Fruit fly (Drosophila melanogaster) whole organism, prepupa: ENCODE results near the gene Ugt316A1.
A peak's percentile ranks its signal among the peaks of the same experiment; 100 is the strongest.

ENCODE experiments used
- CG10669 ChIP-seq: fragments of 200-800 bp; sonication (Bioruptor generic); optimal IDR thresholded peaks from 3 replicates; lab custom pipeline; 2018; ENCODE audit warnings: missing biosample characterization, mild to moderate bottlenecking, missing genetic modification characterization, moderate library complexity
- CG11294 ChIP-seq: fragments of 200-800 bp; sonication (Bioruptor generic); IDR thresholded peaks from 2 replicates; pipeline ENCODE4 v1.3.6; 2022; ENCODE audit warnings: missing biosample characterization, missing genetic modification characterization
- CG11902 ChIP-seq: fragments of 200-800 bp; sonication (Bioruptor generic); optimal IDR thresholded peaks from 3 replicates; lab custom pipeline; 2016; ENCODE audit warnings: missing biosample characterization, missing genetic modification characterization
- CG15336 ChIP-seq: fragments of 200-800 bp; sonication (Bioruptor generic); IDR thresholded peaks from 2 replicates; pipeline ENCODE4 v1.3.6; 2022; ENCODE audit warnings: missing biosample characterization, missing genetic modification characterization
- CG1621 ChIP-seq: fragments of 200-800 bp; sonication (Bioruptor generic); optimal IDR thresholded peaks from 3 replicates; lab custom pipeline; 2018; ENCODE audit warnings: missing biosample characterization, mild to moderate bottlenecking, missing genetic modification characterization
- CG16779 ChIP-seq: fragments of 200-800 bp; sonication (Bioruptor generic); optimal IDR thresholded peaks from 3 replicates; lab custom pipeline; 2017; ENCODE audit warnings: missing biosample characterization, mild to moderate bottlenecking, missing genetic modification characterization
- CG31627 ChIP-seq: fragments of 200-800 bp; sonication (Bioruptor generic); optimal IDR thresholded peaks from 3 replicates; lab custom pipeline; 2016; ENCODE audit warnings: missing biosample characterization, missing genetic modification characterization
- CG32006 ChIP-seq: fragments of 200-800 bp; sonication (Bioruptor generic); optimal IDR thresholded peaks from 3 replicates; lab custom pipeline; 2017; ENCODE audit warnings: missing biosample characterization, mild to moderate bottlenecking, missing genetic modification characterization
- CG34406 ChIP-seq: fragments of 200-800 bp; sonication (Bioruptor generic); optimal IDR thresholded peaks from 3 replicates; lab custom pipeline; 2016; ENCODE audit warnings: missing biosample characterization, missing genetic modification characterization
- CG3919 ChIP-seq: fragments of 200-800 bp; sonication (Bioruptor generic); optimal IDR thresholded peaks from 3 replicates; lab custom pipeline; 2016; ENCODE audit warnings: missing biosample characterization, missing genetic modification characterization
- CG6163 ChIP-seq: fragments of 200-800 bp; sonication (Bioruptor generic); IDR thresholded peaks from 3 replicates; pipeline ENCODE4 v1.3.6; 2022; ENCODE audit warnings: missing biosample characterization, missing genetic modification characterization
- CG6276 ChIP-seq: fragments of 200-800 bp; sonication (Bioruptor generic); optimal IDR thresholded peaks from 2 replicates; lab custom pipeline; 2017; ENCODE audit warnings: missing biosample characterization, mild to moderate bottlenecking, missing genetic modification characterization
- CG6808 ChIP-seq: fragments of 200-800 bp; sonication (Bioruptor generic); optimal IDR thresholded peaks from 3 replicates; lab custom pipeline; 2017; ENCODE audit warnings: missing biosample characterization, missing genetic modification characterization, mild to moderate bottlenecking, moderate library complexity, missing genetic modification reagents
- CG6854 ChIP-seq: fragments of 200-800 bp; sonication (Bioruptor generic); optimal IDR thresholded peaks from 2 replicates; lab custom pipeline; 2017; ENCODE audit warnings: missing biosample characterization, mild to moderate bottlenecking, missing genetic modification characterization
- CG7368 ChIP-seq: fragments of 200-800 bp; sonication (Bioruptor generic); optimal IDR thresholded peaks from 3 replicates; lab custom pipeline; 2016; ENCODE audit warnings: missing biosample characterization, missing genetic modification characterization
- CG8119 ChIP-seq: fragments of 200-800 bp; sonication (Bioruptor generic); IDR thresholded peaks from 3 replicates; pipeline ENCODE4 v1.3.6; 2022; ENCODE audit warnings: missing biosample characterization, missing genetic modification characterization
- CG8319 ChIP-seq: fragments of 200-800 bp; sonication (Bioruptor generic); optimal IDR thresholded peaks from 3 replicates; lab custom pipeline; 2016; ENCODE audit warnings: missing biosample characterization, missing genetic modification characterization
- CG8632 ChIP-seq: fragments of 200-800 bp; sonication (Bioruptor generic); optimal IDR thresholded peaks from 3 replicates; lab custom pipeline; 2016; ENCODE audit warnings: missing biosample characterization, missing genetic modification characterization
- CG9139 ChIP-seq: fragments of 200-800 bp; sonication (Bioruptor generic); optimal IDR thresholded peaks from 3 replicates; lab custom pipeline; 2017; ENCODE audit warnings: missing biosample characterization, mild to moderate bottlenecking, missing genetic modification characterization
- Eip75B ChIP-seq: fragments of 200-800 bp; sonication (Bioruptor generic); optimal IDR thresholded peaks from 3 replicates; lab custom pipeline; 2016; ENCODE audit warnings: missing biosample characterization, missing genetic modification characterization
- Eip78C ChIP-seq: fragments of 200-800 bp; sonication (Bioruptor generic); peaks from one replicate; lab custom pipeline; 2016; ENCODE audit warnings: missing biosample characterization, missing genetic modification characterization
- Eip93F ChIP-seq: fragments of 200-800 bp; sonication (Bioruptor generic); optimal IDR thresholded peaks from 2 replicates; lab custom pipeline; 2016; ENCODE audit warnings: missing biosample characterization, mild to moderate bottlenecking, missing genetic modification characterization
- Ets21C ChIP-seq: fragments of 200-800 bp; sonication (Bioruptor generic); optimal IDR thresholded peaks from 3 replicates; lab custom pipeline; 2016; ENCODE audit warnings: missing biosample characterization, missing genetic modification characterization
- Ets96B ChIP-seq: fragments of 200-800 bp; optimal IDR thresholded peaks from 2 replicates; lab custom pipeline; 2019; ENCODE audit warnings: missing biosample characterization, mild to moderate bottlenecking, missing genetic modification characterization, moderate library complexity
- Gug ChIP-seq: fragments of 200-800 bp; sonication (Bioruptor generic); IDR thresholded peaks from 2 replicates; pipeline ENCODE4 v1.3.6; 2022; ENCODE audit warnings: missing biosample characterization, missing genetic modification characterization
- Hr38 ChIP-seq: sonication (Bioruptor generic); optimal IDR thresholded peaks from 2 replicates; lab custom pipeline; 2016; ENCODE audit warnings: missing biosample characterization, missing genetic modification characterization
- Hr39 ChIP-seq: fragments of 200-800 bp; sonication (Bioruptor generic); optimal IDR thresholded peaks from 2 replicates; lab custom pipeline; 2016; ENCODE audit warnings: missing biosample characterization, missing genetic modification characterization
- Hr4 ChIP-seq: fragments of 200-800 bp; sonication (Bioruptor generic); optimal IDR thresholded peaks from 3 replicates; lab custom pipeline; 2016; ENCODE audit warnings: missing biosample characterization, missing genetic modification characterization
- Lpt ChIP-seq: fragments of 200-800 bp; sonication (Bioruptor generic); optimal IDR thresholded peaks from 3 replicates; lab custom pipeline; 2016; ENCODE audit warnings: missing biosample characterization, missing genetic modification characterization
- Met ChIP-seq: fragments of 200-800 bp; sonication (Bioruptor generic); optimal IDR thresholded peaks from 3 replicates; lab custom pipeline; 2016; ENCODE audit warnings: missing biosample characterization, missing genetic modification characterization
- OdsH ChIP-seq: fragments of 200-800 bp; sonication (Bioruptor generic); optimal IDR thresholded peaks from 3 replicates; lab custom pipeline; 2016; ENCODE audit warnings: missing biosample characterization, missing genetic modification characterization
- Sox102F ChIP-seq: fragments of 200-800 bp; sonication (Bioruptor generic); optimal IDR thresholded peaks from 2 replicates; lab custom pipeline; 2016; ENCODE audit warnings: missing biosample characterization, mild to moderate bottlenecking, missing genetic modification characterization
- achi ChIP-seq: fragments of 200-800 bp; sonication (Bioruptor generic); optimal IDR thresholded peaks from 3 replicates; lab custom pipeline; 2016; ENCODE audit warnings: missing biosample characterization, missing genetic modification characterization
- acj6 ChIP-seq: fragments of 200-800 bp; sonication (Bioruptor generic); optimal IDR thresholded peaks from 3 replicates; lab custom pipeline; 2016; ENCODE audit warnings: missing biosample characterization, missing genetic modification characterization
- dac ChIP-seq: fragments of 200-800 bp; sonication (Bioruptor generic); optimal IDR thresholded peaks from 2 replicates; lab custom pipeline; 2017; ENCODE audit warnings: missing biosample characterization, mild to moderate bottlenecking, missing genetic modification characterization
- eg ChIP-seq: fragments of 200-800 bp; sonication (Bioruptor generic); IDR thresholded peaks from 3 replicates; pipeline ENCODE4 v1.3.6; 2022; ENCODE audit warnings: missing biosample characterization, missing genetic modification characterization
- fd59A ChIP-seq: fragments of 200-800 bp; sonication (Bioruptor generic); optimal IDR thresholded peaks from 2 replicates; lab custom pipeline; 2017; ENCODE audit warnings: missing biosample characterization, mild to moderate bottlenecking, missing genetic modification characterization, missing genetic modification reagents
- fd85E ChIP-seq: fragments of 200-800 bp; sonication (Bioruptor generic); optimal IDR thresholded peaks from 3 replicates; lab custom pipeline; 2016; ENCODE audit warnings: missing biosample characterization, missing genetic modification characterization
- fkh ChIP-seq: fragments of 200-800 bp; sonication (Bioruptor generic); optimal IDR thresholded peaks from 3 replicates; lab custom pipeline; 2017; ENCODE audit warnings: missing biosample characterization, mild to moderate bottlenecking, missing genetic modification characterization, moderate library complexity
- net ChIP-seq: fragments of 200-800 bp; sonication (Bioruptor generic); optimal IDR thresholded peaks from 3 replicates; lab custom pipeline; 2016; ENCODE audit warnings: missing biosample characterization, missing genetic modification characterization
- salr ChIP-seq, 2 experiments: fragments of 200-800 bp; sonication (Bioruptor generic); optimal IDR thresholded peaks; 3 replicates each; lab custom pipeline; 2016 to 2018; ENCODE audit warnings: missing biosample characterization in 2 of 2, missing genetic modification characterization in 2 of 2, mild to moderate bottlenecking in 1 of 2
- spab ChIP-seq: fragments of 200-800 bp; sonication (Bioruptor generic); optimal IDR thresholded peaks from 2 replicates; lab custom pipeline; 2017; ENCODE audit warnings: missing biosample characterization, mild to moderate bottlenecking, missing genetic modification characterization, missing genetic modification reagents
- ss ChIP-seq, 2 experiments: fragments of 200-800 bp; sonication (Bioruptor generic); optimal IDR thresholded peaks; 2 replicates in 1 of 2; 3 replicates in 1 of 2; lab custom pipeline; 2017 to 2018; ENCODE audit warnings: mild to moderate bottlenecking in 2 of 2, missing biosample characterization in 2 of 2, missing genetic modification characterization in 2 of 2, moderate library complexity in 1 of 2
- svp ChIP-seq: fragments of 200-800 bp; sonication (Bioruptor generic); peaks from one replicate; lab custom pipeline; 2016; ENCODE audit warnings: missing biosample characterization, missing genetic modification characterization

The Ugt316A1 gene

DNA sequence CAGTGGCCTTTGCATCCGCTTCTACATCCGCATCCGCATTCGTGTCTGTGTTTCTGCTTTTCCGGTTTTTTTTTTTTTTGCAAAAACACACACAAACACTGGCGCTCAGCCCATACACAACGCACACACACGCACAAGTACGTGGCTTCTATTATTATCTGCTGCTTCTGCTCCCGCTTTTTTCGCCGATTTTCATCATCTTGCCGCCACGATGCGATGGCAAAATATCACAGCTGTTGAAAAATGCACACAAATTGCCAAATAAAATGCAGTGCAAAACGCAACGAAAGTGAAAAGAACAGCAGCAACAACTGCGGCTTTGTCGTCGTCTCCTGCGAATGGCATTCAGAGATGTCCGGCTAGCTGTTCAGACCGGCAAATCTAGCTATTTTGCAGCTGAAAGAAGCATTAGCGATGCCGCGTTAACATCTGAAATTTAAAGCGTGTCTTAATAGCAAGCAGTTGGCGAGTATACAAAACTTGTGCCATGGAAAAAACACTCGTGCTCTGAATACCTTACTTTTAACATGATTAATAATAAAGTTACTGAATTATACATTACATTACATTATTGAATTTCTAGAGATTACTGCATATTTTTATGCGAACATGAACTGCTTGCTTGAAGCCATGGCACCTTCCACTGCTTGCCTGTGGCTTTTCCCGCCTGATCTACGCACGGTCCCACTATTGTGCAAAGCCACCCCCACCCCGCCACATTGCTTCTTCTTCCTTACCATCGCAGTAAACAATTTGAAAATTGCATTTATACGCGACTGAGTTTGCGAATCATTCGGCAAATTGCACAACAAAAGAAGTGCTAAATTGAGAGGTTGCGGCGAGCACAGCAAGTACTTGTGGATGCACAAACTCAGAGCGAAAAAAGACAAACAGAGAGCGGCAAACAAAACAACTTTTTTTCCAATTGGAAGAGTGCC lies at the start of gene Ugt316A1, which contains the start of gene Sfxn2 (continued):
- TF ChIP-seq CG10669 (GFP tag; lab: Kevin White, UChicago) (peak; percentile 37), Eip78C (GFP tag; lab: Kevin White, UChicago) (peak; percentile 68), CG32006 (GFP tag; lab: Kevin White, UChicago) (no peak), spab (GFP tag; lab: Kevin White, UChicago) (no peak), CG11294 (no peak), Hr4 (peak; percentile 30), CG9139 (peak; percentile 56), Lpt (GFP tag; lab: Kevin White, UChicago) (peak; percentile 11), Eip93F (GFP tag; lab: Kevin White, UChicago) (peak; percentile 72), CG11902 (no peak), CG3919 (GFP tag; lab: Kevin White, UChicago) (peak; percentile 52)

DNA sequence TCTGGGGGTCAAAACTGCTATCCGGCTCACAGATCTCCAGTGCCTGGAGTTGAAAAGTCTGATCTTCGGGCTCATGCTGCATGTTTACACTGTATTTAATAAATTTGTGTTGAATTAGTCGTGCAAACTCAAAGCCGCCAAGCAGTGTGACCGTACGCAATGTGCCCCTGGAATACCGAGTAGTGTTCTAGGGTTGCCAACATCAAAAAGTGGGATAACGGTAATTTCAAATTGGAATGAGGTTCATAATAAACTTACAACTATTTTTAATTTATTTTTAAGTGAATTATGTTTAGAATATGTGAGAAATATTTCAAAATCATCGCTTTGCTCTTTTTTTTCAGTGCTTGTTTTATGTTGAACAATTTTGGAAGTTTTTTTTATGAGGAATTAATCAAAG lies 37.6 kb upstream of the Ugt316A1 start, which contains the start of gene Gem2:
Gene Gem2 (minus strand): TSS at position 176 of the 400 bp plus-strand sequence.
- TF ChIP-seq Eip78C (GFP tag; lab: Kevin White, UChicago): peak; percentile 66
- TF ChIP-seq CG11294: no peak

DNA sequence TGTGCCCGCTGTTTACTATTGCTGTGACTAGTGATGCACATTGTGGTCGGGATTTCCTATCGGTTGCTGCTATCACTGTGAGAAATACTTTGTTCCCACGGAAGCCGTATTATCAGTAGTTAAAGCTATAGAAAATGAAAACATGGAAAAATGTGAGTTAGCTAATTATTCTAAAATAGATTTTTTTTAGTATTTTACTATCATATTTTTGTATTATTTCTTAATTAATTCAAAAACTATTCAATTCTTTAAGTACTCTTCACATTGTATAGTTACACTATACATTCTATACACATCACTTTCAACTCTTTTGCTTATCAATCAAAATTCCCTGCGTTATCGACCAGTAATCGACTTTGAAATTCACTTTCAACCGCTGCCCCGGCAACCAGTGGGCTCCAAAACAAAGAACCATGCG lies 35.1 kb upstream of the Ugt316A1 start, which contains the start of the genes Naxd and CG14079:
Gene Naxd (minus strand): TSS at position 45 of the 418 bp plus-strand sequence.
Gene CG14079 (plus strand): TSS at position 335 of the 418 bp plus-strand sequence.
- TF ChIP-seq eg (GFP tag; lab: Robert Waterston, UW) (peak; percentile 86), fd59A (GFP tag; lab: Kevin White, UChicago) (peak; percentile 66), CG3919 (GFP tag; lab: Kevin White, UChicago) (peak; percentile 78), Ets96B (tag; lab: Kevin White, UChicago) (peak; percentile 83), CG8319 (GFP tag; lab: Kevin White, UChicago) (peak; percentile 67), ss (GFP tag; optimal IDR thresholded peaks at IDR 0.05; lab: Kevin White, UChicago) (no peak), CG34406 (GFP tag; lab: Kevin White, UChicago) (peak; percentile 74), Met (GFP tag; lab: Kevin White, UChicago) (peak; percentile 72), Hr4 (peak; percentile 87), Eip78C (GFP tag; lab: Kevin White, UChicago) (peak; percentile 93), net (GFP tag; lab: Kevin White, UChicago) (peak; percentile 83), Eip75B (GFP tag; lab: Kevin White, UChicago) (peak; percentile 74), CG15336 (peak; percentile 88), fkh (GFP tag; lab: Kevin White, UChicago) (peak; percentile 60), CG32006 (GFP tag; lab: Kevin White, UChicago) (peak; percentile 91), Lpt (GFP tag; lab: Kevin White, UChicago) (peak; percentile 65), OdsH (GFP tag; lab: Kevin White, UChicago) (peak; percentile 91), CG1621 (no peak), svp (GFP tag; lab: Kevin White, UChicago) (peak; percentile 75), CG16779 (peak; percentile 62), CG6163 (GFP tag; lab: Robert Waterston, UW) (peak; percentile 83), achi (GFP tag; lab: Kevin White, UChicago) (peak; percentile 83), Ets21C (GFP tag; lab: Kevin White, UChicago) (peak; percentile 59), acj6 (GFP tag; lab: Kevin White, UChicago) (peak; percentile 87), dac (no peak), fd85E (GFP tag; lab: Kevin White, UChicago) (no peak), CG6808 (GFP tag; lab: Kevin White, UChicago) (peak; percentile 60), Hr38 (GFP tag; lab: Kevin White, UChicago) (no peak), CG8119 (GFP tag; lab: Robert Waterston, UW) (peak; percentile 90), CG31627 (GFP tag; lab: Kevin White, UChicago) (peak; percentile 76), Gug (GFP tag; lab: Robert Waterston, UW) (peak; percentile 83), CG10669 (GFP tag; lab: Kevin White, UChicago) (peak; percentile 51), salr (GFP tag; optimal IDR thresholded peaks at IDR 0.05; lab: Kevin White, UChicago) (peak in 1 of 2 experiments; percentile 76), Hr39 (GFP tag; lab: Kevin White, UChicago) (peak; percentile 77), spab (GFP tag; lab: Kevin White, UChicago) (no peak), CG7368 (GFP tag; lab: Kevin White, UChicago) (peak; percentile 55), Sox102F (GFP tag; lab: Kevin White, UChicago) (no peak), CG6854 (GFP tag; lab: Kevin White, UChicago) (no peak), CG8632 (GFP tag; lab: Kevin White, UChicago) (peak; percentile 76), CG9139 (no peak), CG6276 (no peak)
